Fruit fly (Drosophila melanogaster): ENCODE measurements around the gene TORIP.

The TORIP gene

DNA sequence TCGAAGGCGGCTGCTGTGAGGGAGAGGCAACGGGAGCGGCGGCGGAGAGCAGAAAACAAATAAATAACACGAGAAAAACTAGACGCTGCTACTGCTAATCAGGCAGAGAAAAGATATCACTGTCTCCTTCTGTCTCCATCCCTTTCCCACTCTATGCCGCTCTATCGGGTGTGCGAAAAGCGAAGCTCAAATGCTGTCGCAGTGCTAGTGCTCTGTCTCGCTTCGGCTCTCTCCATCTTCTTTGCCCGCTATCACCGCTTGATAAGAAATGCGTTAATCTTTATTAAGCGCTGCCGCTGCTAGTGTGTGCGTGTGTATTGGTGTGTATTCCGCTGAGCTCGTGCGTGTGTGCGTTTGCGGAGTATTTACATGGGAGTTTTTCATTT, 13.2 kb downstream of the TORIP start (continued):
- no peak for TF ChIP-seq CG2120 (GFP tag; optimal IDR thresholded peaks at IDR 0.05)
- no peak for TF ChIP-seq Nf-YA (GFP tag; IDR thresholded peaks at IDR 0.05)
- peak; percentile 17 for TF ChIP-seq fd64A (GFP tag; optimal IDR thresholded peaks at IDR 0.05)
- TF ChIP-seq pros (GFP tag; optimal IDR thresholded peaks at IDR 0.05): peak; percentile 98
- TF ChIP-seq CG12219 (GFP tag; optimal IDR thresholded peaks at IDR 0.05): peak; percentile 38
- TF ChIP-seq CG8089 (GFP tag; optimal IDR thresholded peaks at IDR 0.05): no peak
- peak; percentile 68 for TF ChIP-seq exex (tag; optimal IDR thresholded peaks at IDR 0.05)
- peak; percentile 44 for TF ChIP-seq Scr (GFP tag; IDR thresholded peaks at IDR 0.05; ENCODE audit: partially characterized antibody)
- no peak for TF ChIP-seq D19B (GFP tag; optimal IDR thresholded peaks at IDR 0.05)
- TF ChIP-seq CG15269 (tag; optimal IDR thresholded peaks at IDR 0.05): no peak
- no peak for TF ChIP-seq crc (GFP tag; optimal IDR thresholded peaks at IDR 0.05)
- no peak for TF ChIP-seq sim (GFP tag; IDR thresholded peaks at IDR 0.05)
- TF ChIP-seq Med (GFP tag): peak; percentile 83
- peak; percentile 97 for TF ChIP-seq chinmo (GFP tag; IDR thresholded peaks at IDR 0.05; ENCODE audit: partially characterized antibody)
- no peak for TF ChIP-seq ab (GFP tag; optimal IDR thresholded peaks at IDR 0.05)
- no peak for TF ChIP-seq CG1792 (GFP tag; optimal IDR thresholded peaks at IDR 0.05)
- TF ChIP-seq ap (GFP tag; IDR thresholded peaks at IDR 0.05): no peak
- TF ChIP-seq dimm (GFP tag; IDR thresholded peaks at IDR 0.05): no peak
- TF ChIP-seq onecut (GFP tag; IDR thresholded peaks at IDR 0.05): no peak
- no peak for TF ChIP-seq zfh2 (GFP tag; optimal IDR thresholded peaks at IDR 0.05)
- TF ChIP-seq NfI (GFP tag; optimal IDR thresholded peaks at IDR 0.05): peak; percentile 10
- TF ChIP-seq CG1233 (GFP tag; optimal IDR thresholded peaks at IDR 0.05): no peak
- TF ChIP-seq CG1024 (GFP tag; IDR thresholded peaks at IDR 0.05): no peak
- no peak for TF ChIP-seq toy (GFP tag; IDR thresholded peaks at IDR 0.05)
- no peak for TF ChIP-seq Poxn (GFP tag; IDR thresholded peaks at IDR 0.05)
- TF ChIP-seq CG6765 (GFP tag; optimal IDR thresholded peaks at IDR 0.05): no peak
- TF ChIP-seq nau (GFP tag; optimal IDR thresholded peaks at IDR 0.05): peak; percentile 18
- peak; percentile 95 for TF ChIP-seq GATAe (GFP tag; conservative IDR thresholded peaks at IDR 0.05)
- TF ChIP-seq CG10274 (GFP tag; optimal IDR thresholded peaks at IDR 0.05): no peak
- TF ChIP-seq chm (GFP tag; IDR thresholded peaks at IDR 0.05): no peak
- TF ChIP-seq org-1 (GFP tag; optimal IDR thresholded peaks at IDR 0.05): no peak
- no peak for TF ChIP-seq MESR4 (GFP tag; optimal IDR thresholded peaks at IDR 0.05)
- no peak for TF ChIP-seq CG4730 (GFP tag; IDR thresholded peaks at IDR 0.05)
- no peak for TF ChIP-seq Hmx (GFP tag; optimal IDR thresholded peaks at IDR 0.05)
- TF ChIP-seq CG4404 (GFP tag; IDR thresholded peaks at IDR 0.05): no peak
- no peak for TF ChIP-seq esg (GFP tag; conservative IDR thresholded peaks at IDR 0.05)
- TF ChIP-seq sd (tag; optimal IDR thresholded peaks at IDR 0.05): peak; percentile 80
- peak; percentile 21 for TF ChIP-seq CG9876 (GFP tag; optimal IDR thresholded peaks at IDR 0.05)
- no peak for TF ChIP-seq ssp (GFP tag; IDR thresholded peaks at IDR 0.05)
- peak in 1 of 3 experiments; percentile 0 for TF ChIP-seq Stat92E (GFP tag; optimal IDR thresholded peaks at IDR 0.05)
- no peak for TF ChIP-seq tio (GFP tag; optimal IDR thresholded peaks at IDR 0.05)
- no peak for TF ChIP-seq trh (GFP tag; optimal IDR thresholded peaks at IDR 0.05)
- no peak for TF ChIP-seq tin (GFP tag; optimal IDR thresholded peaks at IDR 0.05)
- no peak for TF ChIP-seq CG33557 (GFP tag; optimal IDR thresholded peaks at IDR 0.05)
- TF ChIP-seq Doc3 (GFP tag; IDR thresholded peaks at IDR 0.05; ENCODE audit: partially characterized antibody): no peak
- TF ChIP-seq CG2678 (tag; optimal IDR thresholded peaks at IDR 0.05): no peak
- TF ChIP-seq Lpt (GFP tag; optimal IDR thresholded peaks at IDR 0.05): no peak
- TF ChIP-seq CG7963 (GFP tag; IDR thresholded peaks at IDR 0.05; ENCODE audit: partially characterized antibody): no peak
- TF ChIP-seq Fer2 (tag; optimal IDR thresholded peaks at IDR 0.05): no peak
- TF ChIP-seq Nf-YB (GFP tag; optimal IDR thresholded peaks at IDR 0.05): peak; percentile 12
- TF ChIP-seq CG34376 (GFP tag; optimal IDR thresholded peaks at IDR 0.05): peak; percentile 98
- no peak for TF ChIP-seq kay (GFP tag; optimal IDR thresholded peaks at IDR 0.05)
